Fruit fly (Drosophila melanogaster) whole organism, embryonic: Measurements from ENCODE around the gene CG17778.
A peak's percentile ranks its signal among the peaks of the same experiment; 100 is the strongest.

Source experiments
- BEAF-32 ChIP-seq: fragments of 200-800 bp; sonication (Bioruptor generic); optimal IDR thresholded peaks from 3 replicates; lab custom pipeline; 2017; ENCODE audit warnings: missing biosample characterization, missing genetic modification characterization, mild to moderate bottlenecking, moderate library complexity, missing genetic modification reagents
- C15 ChIP-seq: fragments of 200-800 bp; sonication (Bioruptor generic); IDR thresholded peaks from 3 replicates; pipeline ENCODE4 v1.3.6; 2022; ENCODE audit warnings: missing biosample characterization, missing genetic modification characterization
- CG10209 ChIP-seq: fragments of 200-800 bp; sonication (Bioruptor generic); optimal IDR thresholded peaks from 3 replicates; lab custom pipeline; 2017; ENCODE audit warnings: missing biosample characterization, mild to moderate bottlenecking, missing genetic modification characterization, missing genetic modification reagents
- CG12155 ChIP-seq: fragments of 200-800 bp; sonication (Bioruptor generic); optimal IDR thresholded peaks from 3 replicates; lab custom pipeline; 2016; ENCODE audit warnings: missing biosample characterization, missing genetic modification characterization
- CG14441 ChIP-seq: fragments of 200-800 bp; sonication (Bioruptor generic); IDR thresholded peaks from 2 replicates; pipeline ENCODE4 v1.3.6; 2022; ENCODE audit warnings: missing biosample characterization, missing genetic modification characterization
- CG14710 ChIP-seq: fragments of 200-800 bp; sonication (Bioruptor generic); optimal IDR thresholded peaks from 3 replicates; lab custom pipeline; 2019; ENCODE audit warnings: missing biosample characterization, mild to moderate bottlenecking, missing genetic modification characterization, moderate library complexity
- CG15479 ChIP-seq: fragments of 200-800 bp; sonication (Bioruptor generic); optimal IDR thresholded peaks from 3 replicates; lab custom pipeline; 2019; ENCODE audit warnings: missing biosample characterization, mild to moderate bottlenecking, missing genetic modification characterization, moderate library complexity
- CG2712 ChIP-seq: fragments of 200-800 bp; optimal IDR thresholded peaks from 3 replicates; lab custom pipeline; 2019; ENCODE audit warnings: missing biosample characterization, mild to moderate bottlenecking, missing genetic modification characterization, moderate library complexity
- CG3163 ChIP-seq: fragments of 200-800 bp; sonication (Bioruptor generic); optimal IDR thresholded peaks from 3 replicates; lab custom pipeline; 2016; ENCODE audit warnings: missing biosample characterization, missing genetic modification characterization
- CG32532 ChIP-seq: fragments of 200-800 bp; sonication (Bioruptor generic); IDR thresholded peaks from 2 replicates; pipeline ENCODE4 v1.3.6; 2022; ENCODE audit warnings: missing biosample characterization, missing genetic modification characterization
- CG5953 ChIP-seq: fragments of 200-800 bp; sonication (Bioruptor generic); IDR thresholded peaks from 2 replicates; pipeline ENCODE4 v1.3.6; 2022; ENCODE audit warnings: missing biosample characterization, missing genetic modification characterization
- CG6175 ChIP-seq: fragments of 200-800 bp; sonication (Bioruptor generic); IDR thresholded peaks from 3 replicates; pipeline ENCODE4 v1.3.6; 2022; ENCODE audit warnings: missing biosample characterization, missing genetic modification characterization
- CG6272 ChIP-seq: fragments of 200-800 bp; sonication (Bioruptor generic); IDR thresholded peaks from 2 replicates; pipeline ENCODE4 v1.3.6; 2022; ENCODE audit warnings: missing biosample characterization, missing genetic modification characterization
- CG7745 ChIP-seq: fragments of 200-800 bp; sonication (Bioruptor generic); optimal IDR thresholded peaks from 2 replicates; lab custom pipeline; 2018; ENCODE audit warnings: missing biosample characterization, mild to moderate bottlenecking, missing genetic modification characterization, moderate library complexity
- CG8359 ChIP-seq: fragments of 200-800 bp; sonication (Bioruptor generic); optimal IDR thresholded peaks from 2 replicates; lab custom pipeline; 2017; ENCODE audit warnings: missing biosample characterization, mild to moderate bottlenecking, missing genetic modification characterization, borderline replicate concordance
- Dbx ChIP-seq: fragments of 200-800 bp; sonication (Bioruptor generic); IDR thresholded peaks from 3 replicates; pipeline ENCODE4 v1.3.6; 2022; ENCODE audit warnings: missing biosample characterization, missing genetic modification characterization
- GATAe ChIP-seq: fragments of 200-800 bp; sonication (Bioruptor generic); conservative IDR thresholded peaks from 2 replicates; pipeline ENCODE4 v1.3.6; 2022; ENCODE audit warnings: missing biosample characterization, missing genetic modification characterization
- HHEX ChIP-seq: fragments of 200-800 bp; sonication (Bioruptor generic); optimal IDR thresholded peaks from 3 replicates; lab custom pipeline; 2017; ENCODE audit warnings: missing biosample characterization, mild to moderate bottlenecking, missing genetic modification characterization, missing genetic modification reagents
- HLH4C ChIP-seq: fragments of 200-800 bp; sonication (Bioruptor generic); IDR thresholded peaks from 3 replicates; pipeline ENCODE4 v1.3.6; 2022; ENCODE audit warnings: missing biosample characterization, missing genetic modification characterization; ENCODE audit not compliant: partially characterized antibody
- Hr51 ChIP-seq, 2 experiments: fragments of 200-800 bp; sonication (Bioruptor generic); optimal IDR thresholded peaks; 2 replicates in 1 of 2; 3 replicates in 1 of 2; lab custom pipeline; 2016 to 2018; ENCODE audit warnings: missing biosample characterization in 2 of 2, missing genetic modification characterization in 2 of 2, mild to moderate bottlenecking in 1 of 2, moderate library complexity in 1 of 2
- MTF-1 ChIP-seq: fragments of 200-800 bp; sonication (Bioruptor generic); optimal IDR thresholded peaks from 2 replicates; lab custom pipeline; 2018; ENCODE audit warnings: missing biosample characterization, mild to moderate bottlenecking, missing genetic modification characterization, borderline replicate concordance
- Mes4 ChIP-seq: fragments of 200-800 bp; sonication (Bioruptor generic); optimal IDR thresholded peaks from 2 replicates; lab custom pipeline; 2016; ENCODE audit warnings: missing biosample characterization, missing genetic modification characterization
- NFAT ChIP-seq: fragments of 200-800 bp; sonication (Bioruptor generic); IDR thresholded peaks from 2 replicates; pipeline ENCODE4 v1.3.6; 2022; ENCODE audit warnings: missing biosample characterization, missing genetic modification characterization
- PHDP ChIP-seq: fragments of 200-800 bp; sonication (Bioruptor generic); optimal IDR thresholded peaks from 3 replicates; lab custom pipeline; 2018; ENCODE audit warnings: missing biosample characterization, mild to moderate bottlenecking, missing genetic modification characterization, moderate library complexity
- Pdp1 ChIP-seq, 2 experiments: fragments of 200-800 bp; sonication (Bioruptor generic); optimal IDR thresholded peaks; 3 replicates each; lab custom pipeline; 2016; ENCODE audit warnings: missing biosample characterization in 2 of 2, missing genetic modification characterization in 2 of 2, mild to moderate bottlenecking in 1 of 2, moderate library complexity in 1 of 2
- Trl ChIP-seq, 3 experiments: fragments of >200 bp in 2 of 3; fragments of 200-800 bp in 1 of 3; sonication (Bioruptor generic) in 1 of 3; optimal IDR thresholded peaks; 2 replicates in 1 of 3; 3 replicates in 2 of 3; lab custom pipeline; 2016 to 2017; ENCODE audit warnings: missing biosample characterization in 1 of 3, missing genetic modification characterization in 1 of 3
- ab ChIP-seq: fragments of 200-800 bp; sonication (Bioruptor generic); optimal IDR thresholded peaks from 2 replicates; lab custom pipeline; 2016; ENCODE audit warnings: missing biosample characterization, missing genetic modification characterization
- bigmax ChIP-seq: fragments of 200-800 bp; sonication (Bioruptor generic); optimal IDR thresholded peaks from 2 replicates; lab custom pipeline; 2018; ENCODE audit warnings: missing biosample characterization, mild to moderate bottlenecking, missing genetic modification characterization
- crol ChIP-seq: fragments of 200-800 bp; sonication (Bioruptor generic); IDR thresholded peaks from 2 replicates; pipeline ENCODE4 v1.3.6; 2022; ENCODE audit warnings: missing biosample characterization, missing genetic modification characterization
- dm ChIP-seq: fragments of 200-800 bp; sonication (Bioruptor generic); optimal IDR thresholded peaks from 3 replicates; lab custom pipeline; 2016; ENCODE audit warnings: missing biosample characterization, missing genetic modification characterization
- emc ChIP-seq: fragments of 200-800 bp; sonication (Bioruptor generic); optimal IDR thresholded peaks from 2 replicates; lab custom pipeline; 2016; ENCODE audit warnings: missing biosample characterization, missing genetic modification characterization
- exex ChIP-seq: fragments of 200-800 bp; sonication (Bioruptor generic); optimal IDR thresholded peaks from 4 replicates; lab custom pipeline; 2018; ENCODE audit warnings: missing biosample characterization, mild to moderate bottlenecking, missing genetic modification characterization, moderate library complexity
- ftz-f1 ChIP-seq: fragments of 200-800 bp; sonication (Bioruptor generic); optimal IDR thresholded peaks from 2 replicates; lab custom pipeline; 2016; ENCODE audit warnings: missing biosample characterization, missing genetic modification characterization
- gcm ChIP-seq: fragments of 200-800 bp; sonication (Bioruptor generic); optimal IDR thresholded peaks from 2 replicates; lab custom pipeline; 2019; ENCODE audit warnings: missing biosample characterization, mild to moderate bottlenecking, missing genetic modification characterization, moderate library complexity
- grn ChIP-seq: fragments of 200-800 bp; sonication (Bioruptor generic); optimal IDR thresholded peaks from 3 replicates; lab custom pipeline; 2017; ENCODE audit warnings: missing biosample characterization, missing genetic modification characterization
- gt ChIP-seq: fragments of 200-800 bp; sonication (Bioruptor generic); IDR thresholded peaks from 2 replicates; pipeline ENCODE4 v1.3.6; 2022; ENCODE audit warnings: missing biosample characterization, missing genetic modification characterization
- klu ChIP-seq: fragments of 200-800 bp; sonication (Bioruptor generic); IDR thresholded peaks from 2 replicates; pipeline ENCODE4 v1.3.6; 2022; ENCODE audit warnings: missing biosample characterization, missing genetic modification characterization
- mirr ChIP-seq: fragments of 200-800 bp; sonication (Bioruptor generic); optimal IDR thresholded peaks from 3 replicates; lab custom pipeline; 2018; ENCODE audit warnings: missing biosample characterization, mild to moderate bottlenecking, missing genetic modification characterization
- nerfin-2 ChIP-seq: fragments of 200-800 bp; sonication (Bioruptor generic); IDR thresholded peaks from 2 replicates; pipeline ENCODE4 v1.3.6; 2022; ENCODE audit warnings: missing biosample characterization, missing genetic modification characterization; ENCODE audit not compliant: partially characterized antibody
- phol ChIP-seq: fragments of 200-800 bp; sonication (Bioruptor generic); optimal IDR thresholded peaks from 3 replicates; lab custom pipeline; 2018; ENCODE audit warnings: missing biosample characterization, mild to moderate bottlenecking, missing genetic modification characterization, moderate library complexity
- row ChIP-seq: fragments of 200-800 bp; sonication (Bioruptor generic); IDR thresholded peaks from 3 replicates; pipeline ENCODE4 v1.3.6; 2022; ENCODE audit warnings: missing biosample characterization, missing genetic modification characterization
- sd ChIP-seq: fragments of 200-800 bp; sonication (Bioruptor generic); optimal IDR thresholded peaks from 3 replicates; lab custom pipeline; 2018; ENCODE audit warnings: missing biosample characterization, mild to moderate bottlenecking, missing genetic modification characterization, moderate library complexity
- sr ChIP-seq: fragments of 200-800 bp; sonication (Bioruptor generic); IDR thresholded peaks from 3 replicates; pipeline ENCODE4 v1.3.6; 2022; ENCODE audit warnings: missing biosample characterization, missing genetic modification characterization
- sug ChIP-seq: fragments of 200-800 bp; optimal IDR thresholded peaks from 2 replicates; lab custom pipeline; 2019; ENCODE audit warnings: missing biosample characterization, mild to moderate bottlenecking, missing genetic modification characterization, moderate library complexity
- wek ChIP-seq: fragments of 200-800 bp; sonication (Bioruptor generic); optimal IDR thresholded peaks from 3 replicates; lab custom pipeline; 2018; ENCODE audit warnings: missing biosample characterization, mild to moderate bottlenecking, missing genetic modification characterization, moderate library complexity

Gene CG17778

dm6 chrX:487517-487957, 6.9 kb upstream of the CG17778 start, which contains the start of the genes CG18273 and CG3156 (continued):
- peak; percentile 68 for TF ChIP-seq CG14710
- no peak for TF ChIP-seq gcm (GFP tag; lab: Kevin White, UChicago)
- TF ChIP-seq HHEX (GFP tag; lab: Kevin White, UChicago) = no peak
- TF ChIP-seq dm = peak; percentile 88
- no peak for TF ChIP-seq Dbx (GFP tag; lab: Robert Waterston, UW)
- no peak for TF ChIP-seq emc (GFP tag; lab: Kevin White, UChicago)
- no peak for TF ChIP-seq Mes4 (GFP tag; lab: Kevin White, UChicago)
- no peak for TF ChIP-seq CG5953 (GFP tag; lab: Robert Waterston, UW)
- no peak for TF ChIP-seq CG8359 (GFP tag; lab: Kevin White, UChicago)

DNA sequence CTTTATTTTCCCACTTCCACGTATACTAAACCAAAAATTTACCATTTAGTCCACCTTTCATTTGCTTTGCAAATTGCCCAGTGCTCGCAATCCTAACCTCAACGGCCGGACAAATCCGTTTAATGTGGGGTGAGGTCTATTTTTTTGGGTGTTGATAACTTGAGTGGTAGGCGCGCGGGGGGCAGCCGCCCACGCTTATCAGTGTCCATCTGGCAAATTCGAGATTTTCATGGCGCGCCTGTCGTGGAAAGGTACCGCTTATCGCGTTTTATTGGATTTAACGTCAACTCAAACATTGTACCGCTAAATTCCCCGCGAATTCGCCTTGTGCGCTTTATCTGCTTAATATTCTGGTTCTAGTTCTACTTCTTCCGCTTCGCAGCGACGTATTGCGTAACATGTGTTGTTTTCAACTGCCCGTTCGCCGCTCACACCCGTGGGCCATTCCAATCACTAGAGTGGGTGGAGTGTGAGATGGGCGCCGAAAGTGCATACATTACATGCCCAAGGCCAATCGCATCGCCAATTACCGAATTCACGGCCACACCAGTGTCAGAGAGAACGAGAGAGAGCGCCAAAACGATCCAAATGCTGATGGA, 1.6 kb upstream of the CG17778 start:
- TF ChIP-seq Trl (optimal IDR thresholded peaks at IDR 0.05; lab: Kevin White, UChicago) (peak in 1 of 2 experiments; percentile 11), Trl (GFP tag; optimal IDR thresholded peaks at IDR 0.05; lab: Kevin White, UChicago) (no peak), klu (GFP tag; lab: Robert Waterston, UW) (peak; percentile 53; the same call in 1 of the 2 replicates), Pdp1 (GFP tag; optimal IDR thresholded peaks at IDR 0.05; lab: Kevin White, UChicago) (peak in 1 of 2 experiments; percentile 99), CG5953 (GFP tag; lab: Robert Waterston, UW) (no peak), phol (no peak), row (GFP tag; lab: Robert Waterston, UW) (no peak), grn (GFP tag; lab: Kevin White, UChicago) (peak; percentile 74), HLH4C (GFP tag; lab: Robert Waterston, UW) (0 out of 3 replicates have a peak, but pooled peaks have one; percentile 8), sr (GFP tag; lab: Robert Waterston, UW) (0 out of 3 replicates have a peak, but pooled peaks have one; percentile 34), ftz-f1 (peak; percentile 16), sd (tag; lab: Kevin White, UChicago) (peak; percentile 67), crol (GFP tag; lab: Robert Waterston, UW) (peak; percentile 83), CG32532 (GFP tag; lab: Robert Waterston, UW) (no peak), mirr (peak; percentile 49), ab (GFP tag; lab: Kevin White, UChicago) (no peak), GATAe (peak; percentile 67), CG15479 (GFP tag; lab: Kevin White, UChicago) (peak; percentile 33), nerfin-2 (GFP tag; lab: Robert Waterston, UW) (no peak), sug (tag; lab: Kevin White, UChicago) (peak; percentile 96), exex (tag; lab: Kevin White, UChicago) (peak; percentile 60), bigmax (GFP tag; lab: Kevin White, UChicago) (peak; percentile 89), NFAT (GFP tag; lab: Robert Waterston, UW) (peak; percentile 51; the same call in 1 of the 2 replicates)

DNA sequence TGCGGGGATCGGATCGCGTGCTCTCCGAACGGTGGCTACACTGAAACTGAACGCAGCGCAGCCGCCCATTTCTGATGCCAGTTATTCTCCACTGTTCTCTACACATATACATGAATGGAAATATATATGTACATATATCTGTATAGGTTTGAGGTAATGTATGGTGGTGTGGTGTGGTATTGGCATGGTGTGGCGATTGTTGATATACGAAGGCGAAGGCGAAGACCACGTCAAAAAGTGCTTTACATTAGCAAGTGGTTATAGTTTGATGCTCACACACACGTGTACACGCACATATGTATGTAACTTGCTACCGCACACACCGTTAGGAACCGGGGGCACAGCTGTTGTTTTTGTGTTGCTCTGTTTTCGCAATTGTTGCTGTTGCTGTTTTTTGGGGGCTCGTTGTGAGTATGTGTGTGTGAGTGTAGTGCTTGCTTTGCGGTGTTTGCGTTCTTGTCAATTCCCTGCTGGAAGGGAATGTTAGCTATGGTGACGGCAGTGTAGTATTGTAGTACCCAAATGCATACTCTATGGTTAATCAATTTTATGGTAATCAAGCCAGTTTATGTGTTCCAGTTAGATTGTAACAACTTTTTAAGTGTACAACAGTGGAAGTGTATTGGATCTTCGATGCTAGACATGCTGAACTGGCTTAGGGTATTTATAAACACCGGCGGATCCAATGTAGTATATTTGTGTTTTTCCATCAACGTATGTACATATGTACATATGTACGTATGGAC, 796 bp upstream of the CG17778 start, which contains the start of gene CG17896:
Gene CG17896, minus strand, starts transcription at position 51 of the 746 bp plus-strand sequence.
- peak; percentile 7 for TF ChIP-seq CG7745 (tag; lab: Kevin White, UChicago)
- peak; percentile 98 for TF ChIP-seq CG12155 (GFP tag; lab: Kevin White, UChicago)
- peak; percentile 96 for TF ChIP-seq CG6272 (GFP tag; lab: Robert Waterston, UW)
- peak; percentile 98 for TF ChIP-seq CG10209
- TF ChIP-seq Hr51 (GFP tag; optimal IDR thresholded peaks at IDR 0.05; lab: Kevin White, UChicago) = peak; percentile 96 to 98
- TF ChIP-seq gt = peak; percentile 79; the same call in 1 of the 2 replicates
- TF ChIP-seq BEAF-32 (GFP tag; lab: Kevin White, UChicago) = peak; percentile 20
- peak; percentile 98 for TF ChIP-seq CG6175 (GFP tag; lab: Robert Waterston, UW)
- TF ChIP-seq CG3163 (GFP tag; lab: Kevin White, UChicago) = peak; percentile 92
- TF ChIP-seq C15 = peak; percentile 97
- TF ChIP-seq CG2712 (tag; lab: Kevin White, UChicago) = peak; percentile 95
- TF ChIP-seq wek (GFP tag; lab: Kevin White, UChicago) = peak; percentile 84
- TF ChIP-seq PHDP = peak; percentile 98
- TF ChIP-seq CG14441 (GFP tag; lab: Robert Waterston, UW) = peak; percentile 99
- TF ChIP-seq MTF-1 (GFP tag; lab: Kevin White, UChicago) = peak; percentile 90
